Fruit fly (Drosophila melanogaster): ENCODE measurements around the gene Klp3A.

Klp3A gene

dm6 chrX:2588415-2589411 is 15.1 kb downstream of the Klp3A start, which contains the start of gene egh (continued):
- TF ChIP-seq hb (GFP tag; IDR thresholded peaks at IDR 0.05; ENCODE audit: partially characterized antibody) (no peak), CG8281 (tag; optimal IDR thresholded peaks at IDR 0.05) (no peak), chif (GFP tag; optimal IDR thresholded peaks at IDR 0.05) (peak; percentile 0 to 37), Max (GFP tag; optimal IDR thresholded peaks at IDR 0.05) (no peak), CG4328 (GFP tag; optimal IDR thresholded peaks at IDR 0.05) (no peak), CG7786 (GFP tag; optimal IDR thresholded peaks at IDR 0.05) (peak; percentile 24), CG7745 (tag; optimal IDR thresholded peaks at IDR 0.05) (no peak), B-H1 (GFP tag; IDR thresholded peaks at IDR 0.05) (no peak; the same call in 2 of the 3 replicates), sisA (GFP tag; IDR thresholded peaks at IDR 0.05) (peak; percentile 26; the same call in 1 of the 2 replicates), CG17359 (tag; optimal IDR thresholded peaks at IDR 0.05) (no peak), CG10147 (GFP tag; optimal IDR thresholded peaks at IDR 0.05) (no peak), Drgx (GFP tag; IDR thresholded peaks at IDR 0.05) (peak; percentile 80), chinmo (GFP tag; IDR thresholded peaks at IDR 0.05; ENCODE audit: partially characterized antibody) (0 out of 4 replicates have a peak, but pooled peaks have one; percentile 43), CG8478 (optimal IDR thresholded peaks at IDR 0.05) (peak; percentile 70), CG18262 (tag; optimal IDR thresholded peaks at IDR 0.05) (no peak), Elba2 (GFP tag; optimal IDR thresholded peaks at IDR 0.05) (peak; percentile 34), mam (GFP tag; optimal IDR thresholded peaks at IDR 0.05) (peak; percentile 28), bsh (GFP tag; optimal IDR thresholded peaks at IDR 0.05) (peak in 1 of 2 experiments; percentile 46), bbx (GFP tag; IDR thresholded peaks at IDR 0.05; ENCODE audit: partially characterized antibody) (peak; percentile 39), gem (tag; optimal IDR thresholded peaks at IDR 0.05) (peak; percentile 21), lov (optimal IDR thresholded peaks at IDR 0.05) (no peak), lov (GFP tag; IDR thresholded peaks at IDR 0.05) (no peak), aop (GFP tag; IDR thresholded peaks at IDR 0.05) (no peak), CG31388 (GFP tag; optimal IDR thresholded peaks at IDR 0.05) (no peak), Dp (GFP tag; optimal IDR thresholded peaks at IDR 0.05) (peak; percentile 93), Sox102F (GFP tag; optimal IDR thresholded peaks at IDR 0.05) (no peak), MBD-R2 (GFP tag; IDR thresholded peaks at IDR 0.05) (peak; percentile 58), CG13894 (tag; optimal IDR thresholded peaks at IDR 0.05) (peak; percentile 3), D19A (tag; optimal IDR thresholded peaks at IDR 0.05) (peak; percentile 32), pum (GFP tag; optimal IDR thresholded peaks at IDR 0.05) (no peak), CG18476 (GFP tag; optimal IDR thresholded peaks at IDR 0.05) (no peak), stc (GFP tag; IDR thresholded peaks at IDR 0.05) (peak; percentile 41; the same call in 1 of the 2 replicates), CG1603 (tag; optimal IDR thresholded peaks at IDR 0.05) (peak; percentile 63), sqz (GFP tag; optimal IDR thresholded peaks at IDR 0.05) (peak; percentile 74), vvl (GFP tag; IDR thresholded peaks at IDR 0.05) (peak; percentile 21; the same call in 1 of the 2 replicates), CG17802 (tag; optimal IDR thresholded peaks at IDR 0.05) (peak; percentile 6), wdn (GFP tag; IDR thresholded peaks at IDR 0.05) (peak; percentile 12; the same call in 1 of the 2 replicates), pho (GFP tag; optimal IDR thresholded peaks at IDR 0.05) (peak; percentile 34), unc-4 (GFP tag; IDR thresholded peaks at IDR 0.05; ENCODE audit: partially characterized antibody) (peak; percentile 20; the same call in 1 of the 2 replicates), Aef1 (GFP tag; IDR thresholded peaks at IDR 0.05) (peak; percentile 33; the same call in 1 of the 3 replicates), lbe (GFP tag; optimal IDR thresholded peaks at IDR 0.05) (no peak), tin (GFP tag; optimal IDR thresholded peaks at IDR 0.05) (no peak), Nf-YA (GFP tag; IDR thresholded peaks at IDR 0.05) (no peak), phol (tag; optimal IDR thresholded peaks at IDR 0.05) (peak; percentile 6), cg (GFP tag; optimal IDR thresholded peaks at IDR 0.05) (peak; percentile 92), Scr (GFP tag; IDR thresholded peaks at IDR 0.05; ENCODE audit: partially characterized antibody) (peak; percentile 23; the same call in 1 of the 2 replicates), Lim3 (GFP tag; IDR thresholded peaks at IDR 0.05) (no peak), CG1233 (GFP tag; optimal IDR thresholded peaks at IDR 0.05) (no peak)

Measured in whole organism, embryonic.